Fruit fly (Drosophila melanogaster) whole organism, embryonic: ENCODE results near the gene CG2124.
A peak's percentile ranks its signal among the peaks of the same experiment; 100 is the strongest.

Source experiments
- Adf1 ChIP-seq: fragments of 200-800 bp; sonication (Bioruptor generic); IDR thresholded peaks from 2 replicates; pipeline ENCODE4 v1.3.6; 2022; ENCODE audit warnings: missing biosample characterization, missing genetic modification characterization
- BEAF-32 ChIP-seq: fragments of 200-800 bp; sonication (Bioruptor generic); optimal IDR thresholded peaks from 3 replicates; lab custom pipeline; 2017; ENCODE audit warnings: missing biosample characterization, missing genetic modification characterization, mild to moderate bottlenecking, moderate library complexity, missing genetic modification reagents
- CG10321 ChIP-seq: fragments of 200-800 bp; sonication (Bioruptor generic); IDR thresholded peaks from 2 replicates; pipeline ENCODE4 v1.3.6; 2022; ENCODE audit warnings: missing biosample characterization, missing genetic modification characterization
- CG10979 ChIP-seq: fragments of 200-800 bp; sonication (Bioruptor generic); optimal IDR thresholded peaks from 2 replicates; lab custom pipeline; 2018; ENCODE audit warnings: missing biosample characterization, mild to moderate bottlenecking, missing genetic modification characterization, moderate library complexity
- CG11504 ChIP-seq: fragments of 200-800 bp; sonication (Bioruptor generic); optimal IDR thresholded peaks from 3 replicates; lab custom pipeline; 2019; ENCODE audit warnings: missing biosample characterization, mild to moderate bottlenecking, missing genetic modification characterization, moderate library complexity
- CG11695 ChIP-seq: fragments of 200-800 bp; sonication (Bioruptor generic); IDR thresholded peaks from 3 replicates; pipeline ENCODE4 v1.3.6; 2022; ENCODE audit warnings: missing biosample characterization, missing genetic modification characterization
- CG1233 ChIP-seq: fragments of 200-800 bp; sonication (Bioruptor generic); optimal IDR thresholded peaks from 4 replicates; lab custom pipeline; 2018; ENCODE audit warnings: missing biosample characterization, mild to moderate bottlenecking, missing genetic modification characterization
- CG12942 ChIP-seq: fragments of 200-800 bp; sonication (Bioruptor generic); optimal IDR thresholded peaks from 3 replicates; lab custom pipeline; 2016; ENCODE audit warnings: missing biosample characterization, missing genetic modification characterization
- CG16813 ChIP-seq: fragments of 200-800 bp; sonication (Bioruptor generic); IDR thresholded peaks from 3 replicates; pipeline ENCODE4 v1.3.6; 2022; ENCODE audit warnings: missing biosample characterization, missing genetic modification characterization; ENCODE audit not compliant: partially characterized antibody
- CG17186 ChIP-seq: fragments of 200-800 bp; sonication (Bioruptor generic); optimal IDR thresholded peaks from 3 replicates; lab custom pipeline; 2017; ENCODE audit warnings: missing biosample characterization, missing genetic modification reagents, missing genetic modification characterization
- CG31365 ChIP-seq: fragments of 200-800 bp; sonication (Bioruptor generic); optimal IDR thresholded peaks from 2 replicates; lab custom pipeline; 2018; ENCODE audit warnings: missing biosample characterization, mild to moderate bottlenecking, missing genetic modification characterization
- CG32772 ChIP-seq: fragments of 200-800 bp; sonication (Bioruptor generic); IDR thresholded peaks from 2 replicates; pipeline ENCODE4 v1.3.6; 2022; ENCODE audit warnings: missing biosample characterization, missing genetic modification characterization
- CG3726 ChIP-seq: fragments of 200-800 bp; sonication (Bioruptor generic); IDR thresholded peaks from 3 replicates; pipeline ENCODE4, ENCODE4 v1.3.6; 2022; ENCODE audit warnings: missing biosample characterization, missing genetic modification characterization
- CG3847 ChIP-seq: fragments of 200-800 bp; sonication (Bioruptor generic); IDR thresholded peaks from 2 replicates; pipeline ENCODE4 v1.3.6; 2022; ENCODE audit warnings: missing biosample characterization, missing genetic modification characterization
- CG4328 ChIP-seq: fragments of 200-800 bp; sonication (Bioruptor generic); optimal IDR thresholded peaks from 3 replicates; lab custom pipeline; 2017; ENCODE audit warnings: missing biosample characterization, missing genetic modification reagents, missing genetic modification characterization
- CG4617 ChIP-seq: fragments of 200-800 bp; sonication (Bioruptor generic); optimal IDR thresholded peaks from 3 replicates; lab custom pipeline; 2016; ENCODE audit warnings: missing biosample characterization, missing genetic modification characterization, borderline replicate concordance
- CG5953 ChIP-seq: fragments of 200-800 bp; sonication (Bioruptor generic); IDR thresholded peaks from 2 replicates; pipeline ENCODE4 v1.3.6; 2022; ENCODE audit warnings: missing biosample characterization, missing genetic modification characterization
- CG6654 ChIP-seq: fragments of 200-800 bp; sonication (Bioruptor generic); optimal IDR thresholded peaks from 2 replicates; lab custom pipeline; 2017; ENCODE audit warnings: missing biosample characterization, mild to moderate bottlenecking, missing genetic modification characterization
- CG6689 ChIP-seq: fragments of 200-800 bp; sonication (Bioruptor generic); IDR thresholded peaks from 2 replicates; pipeline ENCODE4 v1.3.6; 2022; ENCODE audit warnings: missing biosample characterization, missing genetic modification characterization
- CG7357 ChIP-seq: fragments of 200-800 bp; sonication (Bioruptor generic); IDR thresholded peaks from 3 replicates; pipeline ENCODE4 v1.3.6; 2022; ENCODE audit warnings: missing biosample characterization, missing genetic modification characterization
- CG9437 ChIP-seq: fragments of 200-800 bp; sonication (Bioruptor generic); optimal IDR thresholded peaks from 2 replicates; lab custom pipeline; 2018; ENCODE audit warnings: missing biosample characterization, mild to moderate bottlenecking, missing genetic modification characterization
- Dad ChIP-seq: fragments of 200-800 bp; sonication (Bioruptor generic); optimal IDR thresholded peaks from 3 replicates; lab custom pipeline; 2016; ENCODE audit warnings: missing biosample characterization, missing genetic modification characterization
- E2f1 ChIP-seq: fragments of 200-800 bp; sonication (Bioruptor generic); IDR thresholded peaks from 2 replicates; pipeline ENCODE4 v1.3.6; 2022; ENCODE audit warnings: missing biosample characterization, missing genetic modification characterization
- ERR ChIP-seq: fragments of 200-800 bp; sonication (Bioruptor generic); optimal IDR thresholded peaks from 2 replicates; lab custom pipeline; 2016; ENCODE audit warnings: missing biosample characterization, missing genetic modification characterization
- Hmx ChIP-seq: fragments of 200-800 bp; sonication (Bioruptor generic); optimal IDR thresholded peaks from 2 replicates; lab custom pipeline; 2016; ENCODE audit warnings: missing biosample characterization, missing genetic modification characterization
- Kr ChIP-seq: fragments of 200-800 bp; sonication (Bioruptor generic); optimal IDR thresholded peaks from 2 replicates; lab custom pipeline; 2017; ENCODE audit warnings: missing biosample characterization, mild to moderate bottlenecking, missing genetic modification characterization
- Pdp1 ChIP-seq, 2 experiments: fragments of 200-800 bp; sonication (Bioruptor generic); optimal IDR thresholded peaks; 3 replicates each; lab custom pipeline; 2016; ENCODE audit warnings: missing biosample characterization in 2 of 2, missing genetic modification characterization in 2 of 2, mild to moderate bottlenecking in 1 of 2, moderate library complexity in 1 of 2
- Ptx1 ChIP-seq: fragments of 200-800 bp; sonication (Bioruptor generic); IDR thresholded peaks from 2 replicates; pipeline ENCODE4 v1.3.6; 2022; ENCODE audit warnings: missing biosample characterization, missing genetic modification characterization
- bbx ChIP-seq: fragments of 200-800 bp; sonication (Bioruptor generic); IDR thresholded peaks from 2 replicates; pipeline ENCODE4 v1.3.6; 2022; ENCODE audit warnings: missing biosample characterization, missing genetic modification characterization; ENCODE audit not compliant: partially characterized antibody
- bcd ChIP-seq: fragments of 200-800 bp; sonication (Bioruptor generic); optimal IDR thresholded peaks from 2 replicates; lab custom pipeline; 2017; ENCODE audit warnings: missing biosample characterization, mild to moderate bottlenecking, missing genetic modification characterization
- bigmax ChIP-seq: fragments of 200-800 bp; sonication (Bioruptor generic); optimal IDR thresholded peaks from 2 replicates; lab custom pipeline; 2018; ENCODE audit warnings: missing biosample characterization, mild to moderate bottlenecking, missing genetic modification characterization
- cato ChIP-seq: fragments of 200-800 bp; sonication (Bioruptor generic); optimal IDR thresholded peaks from 2 replicates; lab custom pipeline; 2016; ENCODE audit warnings: missing biosample characterization, missing genetic modification characterization, borderline replicate concordance
- chm ChIP-seq: fragments of 200-800 bp; sonication (Bioruptor generic); IDR thresholded peaks from 2 replicates; pipeline ENCODE4 v1.3.6; 2022; ENCODE audit warnings: missing biosample characterization, missing genetic modification characterization
- esg ChIP-seq: fragments of 200-800 bp; sonication (Bioruptor generic); conservative IDR thresholded peaks from 2 replicates; pipeline ENCODE4 v1.3.6; 2022; ENCODE audit warnings: missing biosample characterization, missing genetic modification characterization
- fd96Cb ChIP-seq: fragments of 200-800 bp; sonication (Bioruptor generic); optimal IDR thresholded peaks from 2 replicates; lab custom pipeline; 2018; ENCODE audit warnings: missing biosample characterization, mild to moderate bottlenecking, missing genetic modification characterization, moderate library complexity
- grau ChIP-seq: fragments of 200-800 bp; optimal IDR thresholded peaks from 3 replicates; lab custom pipeline; 2019; ENCODE audit warnings: missing biosample characterization, mild to moderate bottlenecking, missing genetic modification characterization, moderate library complexity
- gro ChIP-seq: fragments of 200-800 bp; sonication (Bioruptor generic); optimal IDR thresholded peaks from 2 replicates; lab custom pipeline; 2016; ENCODE audit warnings: missing biosample characterization, missing genetic modification characterization
- gsb ChIP-seq: fragments of 200-800 bp; sonication (Bioruptor generic); IDR thresholded peaks from 2 replicates; pipeline ENCODE4 v1.3.6; 2022; ENCODE audit warnings: missing biosample characterization, missing genetic modification characterization
- hbn ChIP-seq: fragments of 200-800 bp; sonication (Bioruptor generic); IDR thresholded peaks from 2 replicates; pipeline ENCODE4 v1.3.6; 2022; ENCODE audit warnings: missing biosample characterization, missing genetic modification characterization; ENCODE audit not compliant: partially characterized antibody
- lilli ChIP-seq: fragments of 200-800 bp; sonication (Bioruptor generic); optimal IDR thresholded peaks from 3 replicates; lab custom pipeline; 2016; ENCODE audit warnings: missing biosample characterization, missing genetic modification characterization
- lmd ChIP-seq: fragments of 200-800 bp; sonication (Bioruptor generic); IDR thresholded peaks from 2 replicates; pipeline ENCODE4 v1.3.6; 2022; ENCODE audit warnings: missing biosample characterization, missing genetic modification characterization
- mam ChIP-seq: fragments of 200-800 bp; sonication (Bioruptor generic); optimal IDR thresholded peaks from 3 replicates; lab custom pipeline; 2016; ENCODE audit warnings: missing biosample characterization, missing genetic modification characterization
- odd ChIP-seq: fragments of 200-800 bp; sonication (Bioruptor generic); optimal IDR thresholded peaks from 2 replicates; lab custom pipeline; 2017; ENCODE audit warnings: missing biosample characterization, mild to moderate bottlenecking, missing genetic modification characterization
- org-1 ChIP-seq: fragments of 200-800 bp; sonication (Bioruptor generic); optimal IDR thresholded peaks from 2 replicates; lab custom pipeline; 2017; ENCODE audit warnings: missing biosample characterization, missing genetic modification characterization
- otp ChIP-seq: fragments of 200-800 bp; sonication (Bioruptor generic); IDR thresholded peaks from 3 replicates; pipeline ENCODE4, ENCODE4 v1.3.6; 2022; ENCODE audit warnings: missing biosample characterization, missing genetic modification characterization
- sc ChIP-seq, 3 experiments: fragments of >200 bp in 2 of 3; fragments of 200-800 bp in 1 of 3; sonication (Bioruptor generic) in 1 of 3; optimal IDR thresholded peaks; 2 replicates in 2 of 3; 3 replicates in 1 of 3; lab custom pipeline; 2017; ENCODE audit warnings: mild to moderate bottlenecking in 1 of 3, missing biosample characterization in 1 of 3, missing genetic modification characterization in 1 of 3, missing genetic modification reagents in 1 of 3
- sisA ChIP-seq: fragments of 200-800 bp; sonication (Bioruptor generic); IDR thresholded peaks from 2 replicates; pipeline ENCODE4 v1.3.6; 2022; ENCODE audit warnings: missing biosample characterization, missing genetic modification characterization
- ttk ChIP-seq: fragments of 200-800 bp; sonication (Bioruptor generic); IDR thresholded peaks from 2 replicates; pipeline ENCODE4 v2.1.2; 2022; ENCODE audit warnings: missing biosample characterization, missing genetic modification characterization

CG2124 gene

dm6 chrX:10620144-10621005 lies 24.5 kb downstream of the CG2124 start, which contains the start of gene CG43347 (continued):
- TF ChIP-seq Hmx (no peak), Adf1 (GFP tag; lab: Robert Waterston, UW) (peak; percentile 92), CG11695 (GFP tag; lab: Robert Waterston, UW) (peak; percentile 39; the same call in 1 of the 3 replicates), Pdp1 (GFP tag; optimal IDR thresholded peaks at IDR 0.05; lab: Kevin White, UChicago) (peak; percentile 22 to 44), ERR (no peak), CG4328 (GFP tag; lab: Kevin White, UChicago) (peak; percentile 61), otp (no peak), CG4617 (GFP tag; lab: Kevin White, UChicago) (no peak), CG6689 (GFP tag; lab: Robert Waterston, UW) (peak; percentile 65), E2f1 (GFP tag; lab: Robert Waterston, UW) (peak; percentile 59), cato (no peak), CG16813 (GFP tag; lab: Robert Waterston, UW) (no peak), Kr (GFP tag; lab: Kevin White, UChicago) (no peak), CG17186 (GFP tag; lab: Kevin White, UChicago) (no peak), bcd (GFP tag; lab: Kevin White, UChicago) (peak; percentile 66), CG1233 (GFP tag; lab: Kevin White, UChicago) (peak; percentile 42), CG6654 (no peak), CG5953 (GFP tag; lab: Robert Waterston, UW) (no peak; the same call in 1 of the 2 replicates), CG7357 (GFP tag; lab: Robert Waterston, UW) (peak; percentile 57; the same call in 2 of the 3 replicates), CG10979 (tag; lab: Kevin White, UChicago) (peak; percentile 69), CG32772 (GFP tag; lab: Robert Waterston, UW) (no peak), CG3726 (no peak), CG12942 (peak; percentile 13), CG11504 (tag; lab: Kevin White, UChicago) (peak; percentile 85), bbx (no peak), BEAF-32 (GFP tag; lab: Kevin White, UChicago) (no peak), org-1 (GFP tag; lab: Kevin White, UChicago) (peak; percentile 69), lilli (GFP tag; lab: Kevin White, UChicago) (peak; percentile 59), sc (optimal IDR thresholded peaks at IDR 0.05; lab: Kevin White, UChicago) (no peak), sc (GFP tag; optimal IDR thresholded peaks at IDR 0.05; lab: Kevin White, UChicago) (peak; percentile 38), CG9437 (GFP tag; lab: Kevin White, UChicago) (peak; percentile 40), gsb (GFP tag; lab: Robert Waterston, UW) (0 out of 2 replicates have a peak, but pooled peaks have one; percentile 9), Dad (GFP tag; lab: Kevin White, UChicago) (no peak), ttk (peak; percentile 40; the same call in 1 of the 2 replicates), grau (tag; lab: Kevin White, UChicago) (peak; percentile 80), odd (GFP tag; lab: Kevin White, UChicago) (peak; percentile 70), CG10321 (GFP tag; lab: Robert Waterston, UW) (no peak), chm (GFP tag; lab: Robert Waterston, UW) (no peak), CG31365 (tag; lab: Kevin White, UChicago) (peak; percentile 22), fd96Cb (tag; lab: Kevin White, UChicago) (peak; percentile 64), sisA (GFP tag; lab: Robert Waterston, UW) (peak; percentile 56), hbn (GFP tag; lab: Robert Waterston, UW) (no peak), bigmax (GFP tag; lab: Kevin White, UChicago) (no peak), mam (GFP tag; lab: Kevin White, UChicago) (peak; percentile 10), CG3847 (GFP tag; lab: Robert Waterston, UW) (peak; percentile 27; the same call in 1 of the 2 replicates), gro (GFP tag; lab: Kevin White, UChicago) (no peak), Ptx1 (GFP tag; lab: Robert Waterston, UW) (peak; percentile 66), esg (GFP tag; lab: Robert Waterston, UW) (peak; percentile 41; the same call in 1 of the 2 replicates), lmd (GFP tag; lab: Robert Waterston, UW) (peak; percentile 62)
